Fruit fly (Drosophila melanogaster) whole organism, embryonic: ENCODE results near the gene mRRF2.

ENCODE experiments used
- Atf-2 ChIP-seq: fragments of 200-800 bp; sonication (Bioruptor generic); optimal IDR thresholded peaks from 2 replicates; lab custom pipeline; 2016; ENCODE audit warnings: missing biosample characterization, missing genetic modification characterization
- CG10979 ChIP-seq: fragments of 200-800 bp; sonication (Bioruptor generic); optimal IDR thresholded peaks from 2 replicates; lab custom pipeline; 2018; ENCODE audit warnings: missing biosample characterization, mild to moderate bottlenecking, missing genetic modification characterization, moderate library complexity
- CG11456 ChIP-seq: fragments of 200-800 bp; sonication (Bioruptor generic); IDR thresholded peaks from 3 replicates; pipeline ENCODE4 v1.3.6; 2022; ENCODE audit warnings: missing biosample characterization, missing genetic modification characterization
- CG12769 ChIP-seq: fragments of 200-800 bp; sonication (Bioruptor generic); optimal IDR thresholded peaks from 2 replicates; lab custom pipeline; 2019; ENCODE audit warnings: missing biosample characterization, mild to moderate bottlenecking, missing genetic modification characterization, moderate library complexity
- CG13296 ChIP-seq: fragments of 200-800 bp; sonication (Bioruptor generic); optimal IDR thresholded peaks from 3 replicates; lab custom pipeline; 2018; ENCODE audit warnings: missing biosample characterization, mild to moderate bottlenecking, missing genetic modification characterization
- CG13424 ChIP-seq: fragments of 200-800 bp; sonication (Bioruptor generic); optimal IDR thresholded peaks from 2 replicates; lab custom pipeline; 2019; ENCODE audit warnings: missing biosample characterization, mild to moderate bottlenecking, missing genetic modification characterization, moderate library complexity
- CG14965 ChIP-seq: fragments of 200-800 bp; sonication (Bioruptor generic); optimal IDR thresholded peaks from 2 replicates; lab custom pipeline; 2016; ENCODE audit warnings: missing biosample characterization, missing genetic modification characterization, borderline replicate concordance
- CG15011 ChIP-seq: fragments of 200-800 bp; sonication (Bioruptor generic); optimal IDR thresholded peaks from 3 replicates; lab custom pipeline; 2018; ENCODE audit warnings: missing biosample characterization, mild to moderate bottlenecking, missing genetic modification characterization
- CG17568 ChIP-seq: fragments of 200-800 bp; sonication (Bioruptor generic); optimal IDR thresholded peaks from 2 replicates; lab custom pipeline; 2018; ENCODE audit warnings: missing biosample characterization, mild to moderate bottlenecking, missing genetic modification characterization, moderate library complexity
- CG1792 ChIP-seq: fragments of 200-800 bp; sonication (Bioruptor generic); optimal IDR thresholded peaks from 2 replicates; lab custom pipeline; 2016; ENCODE audit warnings: missing biosample characterization, missing genetic modification characterization
- CG18599 ChIP-seq: fragments of 200-800 bp; sonication (Bioruptor generic); optimal IDR thresholded peaks from 3 replicates; lab custom pipeline; 2017; ENCODE audit warnings: missing biosample characterization, missing genetic modification characterization, mild to moderate bottlenecking, moderate library complexity, missing genetic modification reagents
- CG2120 ChIP-seq: fragments of 200-800 bp; sonication (Bioruptor generic); optimal IDR thresholded peaks from 3 replicates; lab custom pipeline; 2016; ENCODE audit warnings: missing biosample characterization, missing genetic modification characterization
- CG33557 ChIP-seq: fragments of 200-800 bp; sonication (Bioruptor generic); optimal IDR thresholded peaks from 2 replicates; lab custom pipeline; 2019; ENCODE audit warnings: missing biosample characterization, mild to moderate bottlenecking, missing genetic modification characterization, moderate library complexity
- CG34376 ChIP-seq: fragments of 200-800 bp; sonication (Bioruptor generic); optimal IDR thresholded peaks from 2 replicates; lab custom pipeline; 2018; ENCODE audit warnings: missing biosample characterization, mild to moderate bottlenecking, missing genetic modification characterization
- CG34422 ChIP-seq: fragments of 200-800 bp; sonication (Bioruptor generic); IDR thresholded peaks from 3 replicates; pipeline ENCODE4 v1.3.6; 2022; ENCODE audit warnings: missing biosample characterization, missing genetic modification characterization
- CG42726 ChIP-seq: fragments of 200-800 bp; sonication (Bioruptor generic); IDR thresholded peaks from 2 replicates; pipeline ENCODE4 v1.3.6; 2022; ENCODE audit warnings: missing biosample characterization, missing genetic modification characterization; ENCODE audit not compliant: partially characterized antibody
- CG4617 ChIP-seq: fragments of 200-800 bp; sonication (Bioruptor generic); optimal IDR thresholded peaks from 3 replicates; lab custom pipeline; 2016; ENCODE audit warnings: missing biosample characterization, missing genetic modification characterization, borderline replicate concordance
- CG6813 ChIP-seq: fragments of 200-800 bp; sonication (Bioruptor generic); optimal IDR thresholded peaks from 2 replicates; lab custom pipeline; 2017; ENCODE audit warnings: missing biosample characterization, missing genetic modification characterization, mild to moderate bottlenecking, moderate library complexity, missing genetic modification reagents
- CG7928 ChIP-seq: fragments of 200-800 bp; sonication (Bioruptor generic); optimal IDR thresholded peaks from 2 replicates; lab custom pipeline; 2017; ENCODE audit warnings: missing biosample characterization, mild to moderate bottlenecking, missing genetic modification characterization
- CG8359 ChIP-seq: fragments of 200-800 bp; sonication (Bioruptor generic); optimal IDR thresholded peaks from 2 replicates; lab custom pipeline; 2017; ENCODE audit warnings: missing biosample characterization, mild to moderate bottlenecking, missing genetic modification characterization, borderline replicate concordance
- CG8388 ChIP-seq: fragments of 200-800 bp; sonication (Bioruptor generic); optimal IDR thresholded peaks from 2 replicates; lab custom pipeline; 2019; ENCODE audit warnings: missing biosample characterization, mild to moderate bottlenecking, missing genetic modification characterization, moderate library complexity
- Dp ChIP-seq: fragments of 200-800 bp; sonication (Bioruptor generic); optimal IDR thresholded peaks from 2 replicates; lab custom pipeline; 2018; ENCODE audit warnings: missing biosample characterization, mild to moderate bottlenecking, missing genetic modification characterization, moderate library complexity
- Fer1 ChIP-seq: fragments of 200-800 bp; sonication (Bioruptor generic); optimal IDR thresholded peaks from 2 replicates; lab custom pipeline; 2017; ENCODE audit warnings: missing biosample characterization, mild to moderate bottlenecking, missing genetic modification characterization
- H2.0 ChIP-seq: fragments of 200-800 bp; sonication (Bioruptor generic); IDR thresholded peaks from 2 replicates; pipeline ENCODE4 v1.3.6; 2022; ENCODE audit warnings: missing biosample characterization, missing genetic modification characterization
- HLH54F ChIP-seq: fragments of 200-800 bp; sonication (Bioruptor generic); optimal IDR thresholded peaks from 3 replicates; lab custom pipeline; 2016; ENCODE audit warnings: missing biosample characterization, missing genetic modification characterization
- MESR4 ChIP-seq: fragments of 200-800 bp; sonication (Bioruptor generic); optimal IDR thresholded peaks from 2 replicates; lab custom pipeline; 2018; ENCODE audit warnings: missing biosample characterization, mild to moderate bottlenecking, missing genetic modification characterization, moderate library complexity
- Pdp1 ChIP-seq, 2 experiments: fragments of 200-800 bp; sonication (Bioruptor generic); optimal IDR thresholded peaks; 3 replicates each; lab custom pipeline; 2016; ENCODE audit warnings: missing biosample characterization in 2 of 2, missing genetic modification characterization in 2 of 2, mild to moderate bottlenecking in 1 of 2, moderate library complexity in 1 of 2
- Tbp ChIP-seq: fragments of >200 bp; optimal IDR thresholded peaks from 2 replicates; lab custom pipeline; 2018; ENCODE audit warnings: missing biosample characterization, missing genetic modification characterization
- ac ChIP-seq: fragments of 200-800 bp; sonication (Bioruptor generic); optimal IDR thresholded peaks from 3 replicates; lab custom pipeline; 2017; ENCODE audit warnings: missing biosample characterization, mild to moderate bottlenecking, missing genetic modification characterization
- bsh ChIP-seq, 2 experiments: fragments of 200-800 bp; sonication (Bioruptor generic); optimal IDR thresholded peaks; 2 replicates each; lab custom pipeline; 2017 to 2018; ENCODE audit warnings: mild to moderate bottlenecking in 2 of 2, missing biosample characterization in 2 of 2, missing genetic modification characterization in 2 of 2, moderate library complexity in 1 of 2
- btn ChIP-seq: fragments of 200-800 bp; sonication (Bioruptor generic); optimal IDR thresholded peaks from 2 replicates; lab custom pipeline; 2016; ENCODE audit warnings: missing biosample characterization, missing genetic modification characterization
- cato ChIP-seq: fragments of 200-800 bp; sonication (Bioruptor generic); optimal IDR thresholded peaks from 2 replicates; lab custom pipeline; 2016; ENCODE audit warnings: missing biosample characterization, missing genetic modification characterization, borderline replicate concordance
- caup ChIP-seq: fragments of 200-800 bp; sonication (Bioruptor generic); optimal IDR thresholded peaks from 3 replicates; lab custom pipeline; 2017; ENCODE audit warnings: missing biosample characterization, mild to moderate bottlenecking, missing genetic modification characterization, moderate library complexity; ENCODE audit not compliant: severe bottlenecking
- cwo ChIP-seq: fragments of 200-800 bp; sonication (Bioruptor generic); optimal IDR thresholded peaks from 3 replicates; lab custom pipeline; 2017; ENCODE audit warnings: missing biosample characterization, missing genetic modification characterization, mild to moderate bottlenecking, moderate library complexity, missing genetic modification reagents
- dimm ChIP-seq: fragments of 200-800 bp; sonication (Bioruptor generic); IDR thresholded peaks from 2 replicates; pipeline ENCODE4 v1.3.6; 2022; ENCODE audit warnings: missing biosample characterization, missing genetic modification characterization
- gem ChIP-seq: fragments of 200-800 bp; sonication (Bioruptor generic); optimal IDR thresholded peaks from 2 replicates; lab custom pipeline; 2019; ENCODE audit warnings: missing biosample characterization, mild to moderate bottlenecking, missing genetic modification characterization, moderate library complexity
- gfzf ChIP-seq: fragments of 200-800 bp; sonication (Bioruptor generic); optimal IDR thresholded peaks from 2 replicates; lab custom pipeline; 2016; ENCODE audit warnings: missing biosample characterization, mild to moderate bottlenecking, missing genetic modification characterization, moderate library complexity
- gsb ChIP-seq: fragments of 200-800 bp; sonication (Bioruptor generic); IDR thresholded peaks from 2 replicates; pipeline ENCODE4 v1.3.6; 2022; ENCODE audit warnings: missing biosample characterization, missing genetic modification characterization
- ham ChIP-seq: fragments of 200-800 bp; sonication (Bioruptor generic); IDR thresholded peaks from 2 replicates; pipeline ENCODE4 v1.3.6; 2022; ENCODE audit warnings: missing biosample characterization, missing genetic modification characterization
- her ChIP-seq: fragments of 200-800 bp; sonication (Bioruptor generic); optimal IDR thresholded peaks from 2 replicates; lab custom pipeline; 2016; ENCODE audit warnings: missing biosample characterization, missing genetic modification characterization
- peb ChIP-seq: fragments of 200-800 bp; sonication (Bioruptor generic); IDR thresholded peaks from 2 replicates; pipeline ENCODE4 v1.3.6; 2022; ENCODE audit warnings: missing biosample characterization, missing genetic modification characterization
- sim ChIP-seq: fragments of 200-800 bp; sonication (Bioruptor generic); IDR thresholded peaks from 2 replicates; pipeline ENCODE4 v1.3.6; 2022; ENCODE audit warnings: missing biosample characterization, missing genetic modification characterization
- sima ChIP-seq: fragments of 200-800 bp; sonication (Bioruptor generic); optimal IDR thresholded peaks from 2 replicates; lab custom pipeline; 2016; ENCODE audit warnings: missing biosample characterization, missing genetic modification characterization
- tll ChIP-seq, 2 experiments: fragments of 200-800 bp in 1 of 2; fragments of >200 bp in 1 of 2; sonication (Bioruptor generic) in 1 of 2; optimal IDR thresholded peaks; 2 replicates each; lab custom pipeline; 2017 to 2019; ENCODE audit warnings: missing biosample characterization in 2 of 2, missing genetic modification characterization in 2 of 2, mild to moderate bottlenecking in 1 of 2, moderate library complexity in 1 of 2
- trem ChIP-seq: fragments of 200-800 bp; optimal IDR thresholded peaks from 3 replicates; lab custom pipeline; 2019; ENCODE audit warnings: missing biosample characterization, mild to moderate bottlenecking, missing genetic modification characterization, moderate library complexity
- tup ChIP-seq: fragments of 200-800 bp; sonication (Bioruptor generic); optimal IDR thresholded peaks from 2 replicates; lab custom pipeline; 2016; ENCODE audit warnings: missing biosample characterization, mild to moderate bottlenecking, missing genetic modification characterization, moderate library complexity
- vvl ChIP-seq: fragments of 200-800 bp; sonication (Bioruptor generic); IDR thresholded peaks from 2 replicates; pipeline ENCODE4 v1.3.6; 2022; ENCODE audit warnings: missing biosample characterization, missing genetic modification characterization
- zfh2 ChIP-seq: fragments of 200-800 bp; sonication (Bioruptor generic); optimal IDR thresholded peaks from 2 replicates; lab custom pipeline; 2016; ENCODE audit warnings: missing biosample characterization, missing genetic modification characterization

mRRF2 gene

dm6 chr3R:22597344-22597954 is 16.0 kb upstream of the mRRF2 start (continued):
- TF ChIP-seq CG7928 (GFP tag; lab: Kevin White, UChicago) (no peak), Dp (GFP tag; lab: Kevin White, UChicago) (no peak), CG13296 (GFP tag; lab: Kevin White, UChicago) (no peak), MESR4 (no peak), ham (GFP tag; lab: Robert Waterston, UW) (no peak), ac (GFP tag; lab: Kevin White, UChicago) (no peak), tll (GFP tag; optimal IDR thresholded peaks at IDR 0.05; lab: Kevin White, UChicago) (no peak), CG1792 (peak; percentile 7), Atf-2 (GFP tag; lab: Kevin White, UChicago) (peak; percentile 61), vvl (GFP tag; lab: Robert Waterston, UW) (peak; percentile 89), dimm (GFP tag; lab: Robert Waterston, UW) (peak; percentile 60; the same call in 1 of the 2 replicates), CG17568 (GFP tag; lab: Kevin White, UChicago) (no peak), gem (no peak), CG34422 (GFP tag; lab: Robert Waterston, UW) (peak; percentile 54; the same call in 2 of the 3 replicates), HLH54F (GFP tag; lab: Kevin White, UChicago) (peak; percentile 15), tup (GFP tag; lab: Kevin White, UChicago) (no peak), Tbp (GFP tag; lab: Kevin White, UChicago) (no peak), zfh2 (GFP tag; lab: Kevin White, UChicago) (no peak), CG2120 (GFP tag; lab: Kevin White, UChicago) (peak; percentile 49), CG13424 (tag; lab: Kevin White, UChicago) (peak; percentile 79), trem (tag; lab: Kevin White, UChicago) (peak; percentile 34), CG14965 (GFP tag; lab: Kevin White, UChicago) (peak; percentile 21), btn (GFP tag; lab: Kevin White, UChicago) (peak; percentile 40), her (GFP tag; lab: Kevin White, UChicago) (peak; percentile 55), bsh (GFP tag; optimal IDR thresholded peaks at IDR 0.05; lab: Kevin White, UChicago) (peak in 1 of 2 experiments; percentile 83), caup (GFP tag; lab: Kevin White, UChicago) (peak; percentile 16), CG18599 (peak; percentile 71), Fer1 (GFP tag; lab: Kevin White, UChicago) (peak; percentile 46), CG42726 (GFP tag; lab: Robert Waterston, UW) (no peak), sim (peak; percentile 54; the same call in 1 of the 2 replicates), gsb (0 out of 2 replicates have a peak, but pooled peaks have one; percentile 44), gfzf (GFP tag; lab: Kevin White, UChicago) (no peak), peb (GFP tag; lab: Robert Waterston, UW) (peak; percentile 80), H2.0 (GFP tag; lab: Robert Waterston, UW) (peak; percentile 75), sima (GFP tag; lab: Kevin White, UChicago) (no peak), CG6813 (GFP tag; lab: Kevin White, UChicago) (peak; percentile 62), CG8359 (GFP tag; lab: Kevin White, UChicago) (no peak), CG8388 (GFP tag; lab: Kevin White, UChicago) (peak; percentile 75), CG4617 (GFP tag; lab: Kevin White, UChicago) (no peak), cwo (peak; percentile 27), CG33557 (GFP tag; lab: Kevin White, UChicago) (peak; percentile 57), cato (GFP tag; lab: Kevin White, UChicago) (peak; percentile 45), Pdp1 (GFP tag; optimal IDR thresholded peaks at IDR 0.05; lab: Kevin White, UChicago) (peak; percentile 4 to 84), CG34376 (GFP tag; lab: Kevin White, UChicago) (no peak), CG12769 (tag; lab: Kevin White, UChicago) (no peak), CG10979 (tag; lab: Kevin White, UChicago) (peak; percentile 77), CG11456 (peak; percentile 73; the same call in 2 of the 3 replicates), CG15011 (no peak)
